Fruit fly (Drosophila melanogaster) Kc167 (cell line): Measurements from ENCODE around the gene daw.

ENCODE experiments used
- Myc ChIP-seq: fragments of >200 bp; optimal IDR thresholded peaks from 2 replicates; lab custom pipeline; 2017; ENCODE audit warnings: missing external identifiers
- h ChIP-seq: fragments of >200 bp; optimal IDR thresholded peaks from 3 replicates; lab custom pipeline; 2018; ENCODE audit warnings: missing external identifiers
- insv ChIP-seq: fragments of >200 bp; optimal IDR thresholded peaks from 3 replicates; lab custom pipeline; 2018; ENCODE audit warnings: missing external identifiers
- psq ChIP-seq: fragments of >200 bp; optimal IDR thresholded peaks from 2 replicates; lab custom pipeline; 2017; ENCODE audit warnings: missing external identifiers
- ttk ChIP-seq: sonication (Bioruptor generic); optimal IDR thresholded peaks from 2 replicates; lab custom pipeline; 2017; ENCODE audit warnings: missing external identifiers

DNA sequence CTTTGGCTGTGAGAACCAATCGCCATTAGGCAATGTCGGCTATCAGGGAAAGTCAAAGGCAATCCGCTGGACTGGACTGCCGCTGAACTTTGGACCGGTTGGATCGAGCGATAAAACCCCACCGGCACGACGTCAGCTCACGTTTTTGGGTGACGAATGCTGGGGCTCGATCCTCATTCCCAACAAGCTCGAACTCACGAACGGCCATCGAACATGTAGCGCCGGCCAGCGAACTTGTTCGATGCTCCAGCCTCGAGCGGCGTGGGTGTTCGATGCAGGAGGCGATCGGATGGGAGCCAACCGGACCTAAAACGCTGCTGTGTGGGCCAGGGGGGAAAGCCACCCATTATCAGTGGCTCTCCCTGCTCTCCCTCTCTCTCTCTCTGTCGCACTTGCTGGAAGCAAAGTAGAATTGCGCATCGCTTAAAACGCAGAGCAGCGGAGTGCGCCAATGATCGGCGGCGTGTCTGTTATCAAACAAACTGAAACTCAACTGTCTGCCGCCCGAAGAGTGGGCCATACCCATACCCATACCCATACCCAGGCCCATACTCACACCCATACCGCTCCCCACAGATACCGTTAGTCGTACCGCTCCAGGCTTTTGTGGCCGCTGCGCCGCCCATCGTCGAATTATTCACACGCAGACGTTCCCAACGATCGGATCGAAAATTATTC is at the start of gene daw:
- TF ChIP-seq ttk (lab: Kevin White, UChicago) (no peak), psq (lab: Kevin White, UChicago) (no peak), insv (no peak), h (lab: Kevin White, UChicago) (no peak), Myc (lab: Kevin White, UChicago) (no peak)
